Worm (Caenorhabditis elegans) whole organism, L1 larva: ENCODE data around the gene ttr-42.

ENCODE experiments used
- C16A3.4 ChIP-seq: fragments of 150-350 bp; optimal IDR thresholded peaks from 2 replicates; lab custom pipeline; 2014; ENCODE audit warnings: missing biosample characterization, missing genetic modification characterization
- C34B4.2 ChIP-seq: sonication (generic microtip); optimal IDR thresholded peaks from 2 replicates; lab custom pipeline; 2017; ENCODE audit warnings: mild to moderate bottlenecking, missing genetic modification characterization, missing compliant biosample characterization
- alr-1 ChIP-seq: fragments of 200-800 bp; sonication (Bioruptor generic); optimal IDR thresholded peaks from 2 replicates; lab custom pipeline; 2018; ENCODE audit warnings: borderline replicate concordance, mild to moderate bottlenecking, missing genetic modification characterization, missing compliant biosample characterization
- blmp-1 ChIP-seq: fragments of 150-350 bp; optimal IDR thresholded peaks from 2 replicates; lab custom pipeline; 2014; ENCODE audit warnings: missing biosample characterization, missing genetic modification characterization
- ceh-63 ChIP-seq: fragments of 200-800 bp; sonication (Bioruptor generic); optimal IDR thresholded peaks from 2 replicates; lab custom pipeline; 2018; ENCODE audit warnings: mild to moderate bottlenecking, missing genetic modification characterization, missing compliant biosample characterization
- ceh-82 ChIP-seq, 3 experiments: fragments of 150-350 bp in 1 of 3; sonication (generic microtip) in 2 of 3; optimal IDR thresholded peaks; 2 replicates each; lab custom pipeline; 2014 to 2017; ENCODE audit warnings: missing biosample characterization in 3 of 3, missing genetic modification characterization in 3 of 3
- ceh-88 ChIP-seq: fragments of 200-800 bp; sonication (Bioruptor generic); IDR thresholded peaks from 2 replicates; pipeline ENCODE4 v1.3.6; 2022; ENCODE audit warnings: missing genetic modification characterization, missing compliant biosample characterization
- ces-1 ChIP-seq: fragments of 150-350 bp; optimal IDR thresholded peaks from 2 replicates; lab custom pipeline; 2014; ENCODE audit warnings: missing biosample characterization, missing genetic modification reagents, missing genetic modification characterization
- efl-1 ChIP-seq, 4 experiments: fragments of 150-350 bp; optimal IDR thresholded peaks in 3 of 4; peaks in 1 of 4; 1 replicate in 1 of 4; 2 replicates in 3 of 4; lab custom pipeline; 2014; ENCODE audit warnings: missing biosample characterization in 2 of 4, missing genetic modification characterization in 2 of 4, missing genetic modification reagents in 2 of 4
- egl-27 ChIP-seq, 2 experiments: fragments of 150-350 bp in 1 of 2; sonication (generic microtip); optimal IDR thresholded peaks; 3 replicates each; lab custom pipeline; 2017 to 2018; ENCODE audit warnings: missing biosample characterization in 2 of 2, missing genetic modification characterization in 2 of 2, missing genetic modification reagents in 2 of 2
- elt-2 ChIP-seq: sonication (generic microtip); optimal IDR thresholded peaks from 2 replicates; lab custom pipeline; 2016; ENCODE audit warnings: missing genetic modification characterization, mild to moderate bottlenecking, inconsistent platforms, missing compliant biosample characterization, missing genetic modification reagents
- elt-3 ChIP-seq, 6 experiments: fragments of 150-350 bp in 1 of 6; sonication (generic microtip); optimal IDR thresholded peaks; 2 replicates each; lab custom pipeline; 2017 to 2018; ENCODE audit warnings: missing biosample characterization in 6 of 6, missing genetic modification characterization in 6 of 6, inconsistent platforms in 1 of 6
- grh-1 ChIP-seq: fragments of 200-800 bp; sonication (Bioruptor generic); IDR thresholded peaks from 2 replicates; pipeline ENCODE4 v1.3.6; 2022; ENCODE audit warnings: missing genetic modification reagents, missing genetic modification characterization, missing compliant biosample characterization
- irx-1 ChIP-seq: sonication (generic microtip); optimal IDR thresholded peaks from 2 replicates; lab custom pipeline; 2016; ENCODE audit warnings: missing genetic modification characterization, missing compliant biosample characterization
- isw-1 ChIP-seq: fragments of 200-800 bp; sonication (Bioruptor generic); IDR thresholded peaks from 2 replicates; pipeline ENCODE4 v1.3.6; 2022; ENCODE audit warnings: missing genetic modification characterization, missing compliant biosample characterization
- jun-1 ChIP-seq: fragments of 150-350 bp; optimal IDR thresholded peaks from 2 replicates; lab custom pipeline; 2014; ENCODE audit warnings: missing biosample characterization, missing genetic modification reagents, missing genetic modification characterization
- lin-13 ChIP-seq: fragments of 150-350 bp; optimal IDR thresholded peaks from 2 replicates; lab custom pipeline; 2014; ENCODE audit warnings: missing biosample characterization, missing genetic modification reagents, missing genetic modification characterization
- lin-14 ChIP-seq: fragments of 200-800 bp; sonication (Bioruptor generic); optimal IDR thresholded peaks from 2 replicates; lab custom pipeline; 2018; ENCODE audit warnings: mild to moderate bottlenecking, missing genetic modification characterization, moderate library complexity, missing compliant biosample characterization
- lin-35 ChIP-seq, 2 experiments: fragments of 150-350 bp; optimal IDR thresholded peaks; 2 replicates each; lab custom pipeline; 2014; ENCODE audit warnings: missing biosample characterization in 2 of 2, missing genetic modification characterization in 2 of 2, missing genetic modification reagents in 2 of 2
- lir-3 ChIP-seq: sonication (generic microtip); optimal IDR thresholded peaks from 2 replicates; lab custom pipeline; 2016; ENCODE audit warnings: mild to moderate bottlenecking, missing genetic modification characterization, moderate library complexity, missing compliant biosample characterization; ENCODE audit not compliant: poor library complexity
- lsy-2 ChIP-seq, 2 experiments: fragments of 150-350 bp; optimal IDR thresholded peaks; 2 replicates each; lab custom pipeline; 2014; ENCODE audit warnings: missing biosample characterization in 2 of 2, missing genetic modification characterization in 2 of 2
- mdl-1 ChIP-seq, 2 experiments: fragments of 150-350 bp; optimal IDR thresholded peaks; 2 replicates each; lab custom pipeline; 2014 to 2017; ENCODE audit warnings: missing biosample characterization in 2 of 2, missing genetic modification characterization in 2 of 2, inconsistent platforms in 1 of 2
- mep-1 ChIP-seq: fragments of 150-350 bp; optimal IDR thresholded peaks from 2 replicates; lab custom pipeline; 2014; ENCODE audit warnings: missing biosample characterization, missing genetic modification characterization
- nhr-19 ChIP-seq: fragments of 200-800 bp; sonication (Bioruptor generic); conservative IDR thresholded peaks from 2 replicates; pipeline ENCODE4 v1.3.6; 2022; ENCODE audit warnings: missing genetic modification characterization, missing compliant biosample characterization
- nhr-20 ChIP-seq: sonication (generic microtip); optimal IDR thresholded peaks from 2 replicates; lab custom pipeline; 2016; ENCODE audit warnings: mild to moderate bottlenecking, missing genetic modification characterization, missing compliant biosample characterization
- nhr-28 ChIP-seq: fragments of 150-350 bp; optimal IDR thresholded peaks from 2 replicates; lab custom pipeline; 2014; ENCODE audit warnings: missing biosample characterization, missing genetic modification characterization
- nhr-47 ChIP-seq: sonication (generic microtip); optimal IDR thresholded peaks from 2 replicates; lab custom pipeline; 2016; ENCODE audit warnings: mild to moderate bottlenecking, missing genetic modification characterization, moderate library complexity, missing compliant biosample characterization
- nhr-71 ChIP-seq: sonication (generic microtip); optimal IDR thresholded peaks from 2 replicates; lab custom pipeline; 2016; ENCODE audit warnings: mild to moderate bottlenecking, missing genetic modification characterization, moderate library complexity, missing compliant biosample characterization
- nhr-77 ChIP-seq: fragments of 150-350 bp; optimal IDR thresholded peaks from 2 replicates; lab custom pipeline; 2014; ENCODE audit warnings: missing biosample characterization, missing genetic modification characterization
- nhr-84 ChIP-seq: sonication (generic microtip); optimal IDR thresholded peaks from 2 replicates; lab custom pipeline; 2017; ENCODE audit warnings: missing biosample characterization, missing genetic modification characterization
- nhr-85 ChIP-seq: sonication (generic microtip); peaks from one replicate; lab custom pipeline; 2016; ENCODE audit warnings: missing genetic modification characterization, inconsistent platforms, missing compliant biosample characterization
- nhr-90 ChIP-seq: sonication (generic microtip); optimal IDR thresholded peaks from 2 replicates; lab custom pipeline; 2016; ENCODE audit warnings: mild to moderate bottlenecking, missing genetic modification characterization, missing compliant biosample characterization; ENCODE audit not compliant: poor library complexity
- pag-3 ChIP-seq: sonication (generic microtip); optimal IDR thresholded peaks from 2 replicates; lab custom pipeline; 2017; ENCODE audit warnings: missing genetic modification characterization, mild to moderate bottlenecking, missing compliant biosample characterization, antibody characterized with exemption, borderline replicate concordance; ENCODE audit not compliant: insufficient read depth
- pax-3 ChIP-seq: fragments of 200-800 bp; sonication (Bioruptor generic); optimal IDR thresholded peaks from 2 replicates; lab custom pipeline; 2018; ENCODE audit warnings: mild to moderate bottlenecking, missing genetic modification characterization, moderate library complexity, missing compliant biosample characterization
- skn-1 ChIP-seq: fragments of 150-350 bp; optimal IDR thresholded peaks from 2 replicates; lab custom pipeline; 2014; ENCODE audit warnings: missing biosample characterization, missing genetic modification characterization
- snu-23 ChIP-seq: sonication (generic microtip); optimal IDR thresholded peaks from 2 replicates; lab custom pipeline; 2016; ENCODE audit warnings: missing genetic modification characterization, missing compliant biosample characterization
- swsn-7 ChIP-seq: sonication (generic microtip); optimal IDR thresholded peaks from 2 replicates; lab custom pipeline; 2016; ENCODE audit warnings: missing genetic modification characterization, missing compliant biosample characterization
- tbx-2 ChIP-seq: sonication (generic microtip); optimal IDR thresholded peaks from 2 replicates; lab custom pipeline; 2016; ENCODE audit warnings: missing genetic modification characterization, missing compliant biosample characterization
- unc-130 ChIP-seq: fragments of 150-350 bp; optimal IDR thresholded peaks from 2 replicates; lab custom pipeline; 2017; ENCODE audit warnings: missing biosample characterization, missing genetic modification characterization, inconsistent platforms
- unc-86 ChIP-seq: sonication (generic microtip); optimal IDR thresholded peaks from 2 replicates; lab custom pipeline; 2016; ENCODE audit warnings: missing genetic modification characterization, missing compliant biosample characterization
- vab-15 ChIP-seq: sonication (generic microtip); optimal IDR thresholded peaks from 2 replicates; lab custom pipeline; 2017; ENCODE audit warnings: missing genotype, mild to moderate bottlenecking, missing genetic modification characterization, missing compliant biosample characterization
- xbp-1 ChIP-seq: sonication (generic microtip); optimal IDR thresholded peaks from 2 replicates; lab custom pipeline; 2016; ENCODE audit warnings: missing genetic modification characterization, missing compliant biosample characterization
- zag-1 ChIP-seq: fragments of 150-350 bp; optimal IDR thresholded peaks from 2 replicates; lab custom pipeline; 2014; ENCODE audit warnings: missing biosample characterization, missing genetic modification characterization
- zip-4 ChIP-seq: fragments of 200-800 bp; sonication (Bioruptor generic); optimal IDR thresholded peaks from 2 replicates; lab custom pipeline; 2018; ENCODE audit warnings: mild to moderate bottlenecking, missing genetic modification characterization, moderate library complexity, missing compliant biosample characterization
- ztf-4 ChIP-seq: fragments of 150-350 bp; optimal IDR thresholded peaks from 2 replicates; lab custom pipeline; 2014; ENCODE audit warnings: missing biosample characterization, missing genetic modification characterization

ttr-42 gene

DNA sequence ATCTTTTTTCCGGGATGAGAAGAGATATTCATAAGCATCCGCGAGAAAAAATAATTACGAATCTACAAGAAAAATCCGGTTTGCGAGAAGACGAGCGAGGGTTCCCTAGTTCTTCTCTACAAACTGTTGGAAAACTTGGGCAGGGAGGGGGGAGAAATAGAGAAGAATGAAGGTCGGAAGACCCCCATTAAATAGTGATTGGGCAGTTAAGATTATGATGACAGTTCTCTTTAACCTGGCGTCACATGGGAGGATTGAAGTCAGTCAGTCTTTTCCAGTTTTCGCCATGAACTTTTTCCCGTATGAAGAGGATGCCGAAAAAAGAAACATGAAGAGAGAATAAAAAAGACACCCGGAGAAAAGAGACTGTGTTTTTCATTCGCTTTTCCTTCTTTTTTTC, 13.2 kb downstream of the ttr-42 start:
- TF ChIP-seq nhr-28 (no peak), nhr-71 (tag; lab: Kevin White, UChicago) (peak; percentile 15), skn-1 (tag; lab: Kevin White, UChicago) (peak; percentile 36), blmp-1 (tag; lab: Kevin White, UChicago) (peak; percentile 85), mep-1 (tag; lab: Kevin White, UChicago) (peak; percentile 21), unc-86 (tag; lab: Kevin White, UChicago) (no peak), nhr-77 (no peak), ztf-4 (tag; lab: Kevin White, UChicago) (peak; percentile 3), lsy-2 (tag; optimal IDR thresholded peaks at IDR 0.05; lab: Kevin White, UChicago) (peak in 1 of 2 experiments; percentile 34), nhr-90 (tag; lab: Kevin White, UChicago) (peak; percentile 36), swsn-7 (tag; lab: Kevin White, UChicago) (no peak), lin-14 (GFP tag; lab: Kevin White, UChicago) (peak; percentile 64), alr-1 (tag; lab: Kevin White, UChicago) (no peak), ceh-88 (GFP tag; lab: Robert Waterston, UW) (no peak), C34B4.2 (tag; lab: Kevin White, UChicago) (no peak), pag-3 (tag; lab: Kevin White, UChicago) (no peak), snu-23 (GFP tag; lab: Kevin White, UChicago) (peak; percentile 41), ces-1 (GFP tag; lab: Kevin White, UChicago) (no peak), nhr-85 (peak; percentile 83), lin-35 (GFP tag; optimal IDR thresholded peaks at IDR 0.05; lab: Kevin White, UChicago) (peak in 1 of 2 experiments; percentile 55), unc-130 (tag; lab: Kevin White, UChicago) (peak; percentile 23), zag-1 (tag; lab: Kevin White, UChicago) (no peak), elt-3 (tag; optimal IDR thresholded peaks at IDR 0.05; lab: Kevin White, UChicago) (peak in 1 of 6 experiments; percentile 76), nhr-20 (tag; lab: Kevin White, UChicago) (peak; percentile 63), mdl-1 (tag; optimal IDR thresholded peaks at IDR 0.05; lab: Kevin White, UChicago) (peak in 1 of 2 experiments; percentile 39), vab-15 (tag; lab: Kevin White, UChicago) (peak; percentile 43), C16A3.4 (peak; percentile 5)

DNA sequence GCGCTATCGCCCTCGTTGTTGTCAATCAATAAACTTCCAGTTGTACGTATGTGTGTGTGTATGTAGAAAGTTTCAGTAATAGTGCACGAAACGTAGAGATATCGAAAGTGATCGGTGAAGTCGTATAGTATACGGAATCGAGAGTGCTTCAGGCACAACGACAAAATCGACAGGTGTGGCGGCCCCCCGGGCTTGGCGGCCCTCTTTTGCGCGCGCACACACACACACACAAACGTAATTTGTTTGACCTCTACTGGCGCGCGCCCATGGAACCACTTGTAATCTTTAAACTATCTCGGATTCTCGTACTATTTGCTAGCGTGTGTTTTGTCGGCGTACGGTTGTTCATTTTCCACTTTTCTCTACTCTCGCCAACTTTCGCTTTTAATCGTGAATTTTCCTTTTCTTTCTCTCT, 14.1 kb downstream of the ttr-42 start:
- TF ChIP-seq swsn-7 (tag; lab: Kevin White, UChicago) (peak; percentile 73), C16A3.4 (peak; percentile 48), ztf-4 (tag; lab: Kevin White, UChicago) (peak; percentile 40), ceh-63 (GFP tag; lab: Kevin White, UChicago) (no peak), nhr-71 (tag; lab: Kevin White, UChicago) (peak; percentile 85), snu-23 (GFP tag; lab: Kevin White, UChicago) (peak; percentile 85), elt-2 (tag; lab: Kevin White, UChicago) (no peak), unc-86 (tag; lab: Kevin White, UChicago) (no peak), nhr-84 (peak; percentile 8), pag-3 (tag; lab: Kevin White, UChicago) (no peak), xbp-1 (tag; lab: Kevin White, UChicago) (peak; percentile 49), lin-13 (GFP tag; lab: Kevin White, UChicago) (peak; percentile 14), alr-1 (tag; lab: Kevin White, UChicago) (no peak), nhr-19 (GFP tag; lab: Robert Waterston, UW) (peak; percentile 68), nhr-90 (tag; lab: Kevin White, UChicago) (peak; percentile 56), lin-14 (GFP tag; lab: Kevin White, UChicago) (peak; percentile 93), ceh-82 (tag; optimal IDR thresholded peaks at IDR 0.05; lab: Kevin White, UChicago) (peak; percentile 13 to 21 (median 20)), nhr-20 (tag; lab: Kevin White, UChicago) (peak; percentile 88), jun-1 (peak; percentile 42), elt-3 (tag; optimal IDR thresholded peaks at IDR 0.05; lab: Kevin White, UChicago) (peak in 2 of 6 experiments; percentile 44), mdl-1 (tag; optimal IDR thresholded peaks at IDR 0.05; lab: Kevin White, UChicago) (peak in 1 of 2 experiments; percentile 54), tbx-2 (peak; percentile 76), lin-35 (GFP tag; optimal IDR thresholded peaks at IDR 0.05; lab: Kevin White, UChicago) (peak; percentile 54 to 61), blmp-1 (tag; lab: Kevin White, UChicago) (peak; percentile 97), isw-1 (GFP tag; lab: Robert Waterston, UW) (no peak; the same call in 1 of the 2 replicates), irx-1 (tag; lab: Kevin White, UChicago) (peak; percentile 47), nhr-77 (peak; percentile 81), pax-3 (no peak), efl-1 (optimal IDR thresholded peaks at IDR 0.05; lab: Kevin White, UChicago) (peak; percentile 8 to 41), efl-1 (GFP tag; optimal IDR thresholded peaks at IDR 0.05 in 1 of 2; lab: Kevin White, UChicago) (peak in 1 of 2 experiments; percentile 28), nhr-47 (peak; percentile 53), grh-1 (GFP tag; lab: Robert Waterston, UW) (peak; percentile 52), egl-27 (tag; optimal IDR thresholded peaks at IDR 0.05; lab: Kevin White, UChicago) (peak in 1 of 2 experiments; percentile 13), lir-3 (no peak), zip-4 (GFP tag; lab: Kevin White, UChicago) (no peak), nhr-85 (peak; percentile 96)
